Worm (Caenorhabditis elegans) whole organism, L1 larva: Measurements from ENCODE around the gene K08F4.5.

Experiments used
- C34B4.2 ChIP-seq: sonication (generic microtip); optimal IDR thresholded peaks from 2 replicates; lab custom pipeline; 2017; ENCODE audit warnings: mild to moderate bottlenecking, missing genetic modification characterization, missing compliant biosample characterization
- F16B12.6 ChIP-seq: fragments of 150-350 bp; optimal IDR thresholded peaks from 2 replicates; lab custom pipeline; 2014; ENCODE audit warnings: missing biosample characterization, missing genetic modification characterization
- aha-1 ChIP-seq: fragments of 150-350 bp; optimal IDR thresholded peaks from 2 replicates; lab custom pipeline; 2014; ENCODE audit warnings: missing biosample characterization, missing genetic modification characterization
- ama-1 ChIP-seq: fragments of 150-350 bp; optimal IDR thresholded peaks from 2 replicates; lab custom pipeline; 2014
- ceh-82 ChIP-seq, 3 experiments: fragments of 150-350 bp in 1 of 3; sonication (generic microtip) in 2 of 3; optimal IDR thresholded peaks; 2 replicates each; lab custom pipeline; 2014 to 2017; ENCODE audit warnings: missing biosample characterization in 3 of 3, missing genetic modification characterization in 3 of 3
- ceh-88 ChIP-seq: fragments of 200-800 bp; sonication (Bioruptor generic); IDR thresholded peaks from 2 replicates; pipeline ENCODE4 v1.3.6; 2022; ENCODE audit warnings: missing genetic modification characterization, missing compliant biosample characterization
- efl-1 ChIP-seq, 4 experiments: fragments of 150-350 bp; optimal IDR thresholded peaks in 3 of 4; peaks in 1 of 4; 1 replicate in 1 of 4; 2 replicates in 3 of 4; lab custom pipeline; 2014; ENCODE audit warnings: missing biosample characterization in 2 of 4, missing genetic modification characterization in 2 of 4, missing genetic modification reagents in 2 of 4
- egl-13 ChIP-seq: sonication (generic microtip); optimal IDR thresholded peaks from 2 replicates; lab custom pipeline; 2016; ENCODE audit warnings: missing genotype, missing genetic modification reagents, missing genetic modification characterization, missing compliant biosample characterization
- elt-2 ChIP-seq: sonication (generic microtip); optimal IDR thresholded peaks from 2 replicates; lab custom pipeline; 2016; ENCODE audit warnings: missing genetic modification characterization, mild to moderate bottlenecking, inconsistent platforms, missing compliant biosample characterization, missing genetic modification reagents
- fkh-10 ChIP-seq: sonication (generic microtip); optimal IDR thresholded peaks from 2 replicates; lab custom pipeline; 2017; ENCODE audit warnings: missing biosample characterization, missing genetic modification reagents, missing genetic modification characterization
- fkh-4 ChIP-seq: sonication (generic microtip); optimal IDR thresholded peaks from 2 replicates; lab custom pipeline; 2016; ENCODE audit warnings: missing compliant biosample characterization, missing genetic modification characterization, borderline replicate concordance
- grh-1 ChIP-seq: fragments of 200-800 bp; sonication (Bioruptor generic); IDR thresholded peaks from 2 replicates; pipeline ENCODE4 v1.3.6; 2022; ENCODE audit warnings: missing genetic modification reagents, missing genetic modification characterization, missing compliant biosample characterization
- hlh-4 ChIP-seq: sonication (generic microtip); optimal IDR thresholded peaks from 2 replicates; lab custom pipeline; 2016; ENCODE audit warnings: mild to moderate bottlenecking, missing genetic modification characterization, missing compliant biosample characterization
- hpl-2 ChIP-seq: fragments of 150-350 bp; optimal IDR thresholded peaks from 2 replicates; lab custom pipeline; 2014; ENCODE audit warnings: missing biosample characterization, missing genetic modification reagents, missing genetic modification characterization
- lin-13 ChIP-seq: fragments of 150-350 bp; optimal IDR thresholded peaks from 2 replicates; lab custom pipeline; 2014; ENCODE audit warnings: missing biosample characterization, missing genetic modification reagents, missing genetic modification characterization
- lin-35 ChIP-seq, 2 experiments: fragments of 150-350 bp; optimal IDR thresholded peaks; 2 replicates each; lab custom pipeline; 2014; ENCODE audit warnings: missing biosample characterization in 2 of 2, missing genetic modification characterization in 2 of 2, missing genetic modification reagents in 2 of 2
- lir-3 ChIP-seq: sonication (generic microtip); optimal IDR thresholded peaks from 2 replicates; lab custom pipeline; 2016; ENCODE audit warnings: mild to moderate bottlenecking, missing genetic modification characterization, moderate library complexity, missing compliant biosample characterization; ENCODE audit not compliant: poor library complexity
- mab-9 ChIP-seq: fragments of 200-800 bp; sonication (Bioruptor generic); IDR thresholded peaks from 2 replicates; pipeline ENCODE4 v1.3.6; 2022; ENCODE audit warnings: missing genetic modification reagents, missing genetic modification characterization, missing compliant biosample characterization
- mep-1 ChIP-seq: fragments of 150-350 bp; optimal IDR thresholded peaks from 2 replicates; lab custom pipeline; 2014; ENCODE audit warnings: missing biosample characterization, missing genetic modification characterization
- nhr-19 ChIP-seq: fragments of 200-800 bp; sonication (Bioruptor generic); conservative IDR thresholded peaks from 2 replicates; pipeline ENCODE4 v1.3.6; 2022; ENCODE audit warnings: missing genetic modification characterization, missing compliant biosample characterization
- nhr-85 ChIP-seq: sonication (generic microtip); peaks from one replicate; lab custom pipeline; 2016; ENCODE audit warnings: missing genetic modification characterization, inconsistent platforms, missing compliant biosample characterization
- rnt-1 ChIP-seq: sonication (generic microtip); optimal IDR thresholded peaks from 2 replicates; lab custom pipeline; 2016; ENCODE audit warnings: mild to moderate bottlenecking, missing genetic modification characterization, moderate library complexity, missing compliant biosample characterization
- skn-1 ChIP-seq: fragments of 150-350 bp; optimal IDR thresholded peaks from 2 replicates; lab custom pipeline; 2014; ENCODE audit warnings: missing biosample characterization, missing genetic modification characterization
- snpc-4 ChIP-seq: fragments of 150-350 bp; optimal IDR thresholded peaks from 2 replicates; lab custom pipeline; 2014; ENCODE audit warnings: missing biosample characterization, missing genetic modification characterization
- sup-37 ChIP-seq: fragments of 200-800 bp; sonication (Bioruptor generic); optimal IDR thresholded peaks from 2 replicates; lab custom pipeline; 2018; ENCODE audit warnings: mild to moderate bottlenecking, missing genetic modification characterization, missing compliant biosample characterization
- tbx-2 ChIP-seq: sonication (generic microtip); optimal IDR thresholded peaks from 2 replicates; lab custom pipeline; 2016; ENCODE audit warnings: missing genetic modification characterization, missing compliant biosample characterization
- tlp-1 ChIP-seq: fragments of 150-350 bp; optimal IDR thresholded peaks from 2 replicates; lab custom pipeline; 2014; ENCODE audit warnings: missing biosample characterization, missing genetic modification characterization
- unc-98 ChIP-seq: fragments of 200-800 bp; sonication (Bioruptor generic); IDR thresholded peaks from 2 replicates; pipeline ENCODE4 v1.3.6; 2022; ENCODE audit warnings: missing genetic modification characterization, missing compliant biosample characterization
- vab-15 ChIP-seq: sonication (generic microtip); optimal IDR thresholded peaks from 2 replicates; lab custom pipeline; 2017; ENCODE audit warnings: missing genotype, mild to moderate bottlenecking, missing genetic modification characterization, missing compliant biosample characterization
- zip-4 ChIP-seq: fragments of 200-800 bp; sonication (Bioruptor generic); optimal IDR thresholded peaks from 2 replicates; lab custom pipeline; 2018; ENCODE audit warnings: mild to moderate bottlenecking, missing genetic modification characterization, moderate library complexity, missing compliant biosample characterization
- ztf-4 ChIP-seq: fragments of 150-350 bp; optimal IDR thresholded peaks from 2 replicates; lab custom pipeline; 2014; ENCODE audit warnings: missing biosample characterization, missing genetic modification characterization

K08F4.5 gene

ce11 chrIV:10146885-10147284 is 11.2 kb upstream of the K08F4.5 start, which contains the start of gene T14G10.8:
Gene T14G10.8, minus strand, starts transcription at chrIV:10146985.
- TF ChIP-seq egl-13 (tag; lab: Kevin White, UChicago) (no peak), hpl-2 (no peak), F16B12.6 (tag; lab: Kevin White, UChicago) (no peak), mab-9 (GFP tag; lab: Robert Waterston, UW) (no peak), mep-1 (no peak), fkh-10 (GFP tag; lab: Kevin White, UChicago) (no peak), snpc-4 (tag; lab: Kevin White, UChicago) (no peak), skn-1 (tag; lab: Kevin White, UChicago) (no peak), unc-98 (no peak), aha-1 (no peak), ztf-4 (tag; lab: Kevin White, UChicago) (no peak), lin-13 (no peak), tbx-2 (tag; lab: Kevin White, UChicago) (no peak), grh-1 (GFP tag; lab: Robert Waterston, UW) (no peak), C34B4.2 (tag; lab: Kevin White, UChicago) (no peak), lin-35 (GFP tag; optimal IDR thresholded peaks at IDR 0.05; lab: Kevin White, UChicago) (no peak), ceh-88 (GFP tag; lab: Robert Waterston, UW) (no peak)

ce11 chrIV:10144909-10145308 is 9.2 kb upstream of the K08F4.5 start:
- TF ChIP-seq unc-98: no peak
- TF ChIP-seq ama-1 (lab: Kevin White, UChicago): no peak
- TF ChIP-seq tlp-1: no peak
- no peak for TF ChIP-seq sup-37 (GFP tag; lab: Kevin White, UChicago)
- no peak for TF ChIP-seq vab-15 (tag; lab: Kevin White, UChicago)
- TF ChIP-seq nhr-85 (tag; lab: Kevin White, UChicago): no peak
- no peak for TF ChIP-seq rnt-1
- no peak for TF ChIP-seq fkh-4 (tag; lab: Kevin White, UChicago)
- no peak for TF ChIP-seq ceh-82 (tag; optimal IDR thresholded peaks at IDR 0.05; lab: Kevin White, UChicago)
- TF ChIP-seq lir-3: no peak
- TF ChIP-seq hlh-4: no peak
- TF ChIP-seq zip-4 (GFP tag; lab: Kevin White, UChicago): no peak

- TF ChIP-seq efl-1 (optimal IDR thresholded peaks at IDR 0.05; lab: Kevin White, UChicago) (no peak), efl-1 (GFP tag; optimal IDR thresholded peaks at IDR 0.05 in 1 of 2; lab: Kevin White, UChicago) (no peak), skn-1 (tag; lab: Kevin White, UChicago) (peak; percentile 55), fkh-4 (tag; lab: Kevin White, UChicago) (no peak)
Measured at ce11 chrIV:10144487-10144886, 8.8 kb upstream of the K08F4.5 start.

- TF ChIP-seq zip-4 (GFP tag; lab: Kevin White, UChicago) (no peak), ztf-4 (tag; lab: Kevin White, UChicago) (no peak)
Measured at ce11 chrIV:10143640-10144039, 7.9 kb upstream of the K08F4.5 start, which contains the start of gene msp-38. Gene msp-38, minus strand, starts transcription at chrIV:10143740.

ce11 chrIV:10141930-10142505 is 6.3 kb upstream of the K08F4.5 start, which contains the start of the genes gst-2, gst-4 and dhs-12:
Gene gst-2, minus strand, starts transcription at chrIV:10142061.
Gene gst-4, plus strand, starts transcription at chrIV:10142225.
Gene dhs-12, plus strand, starts transcription at chrIV:10142455.
- TF ChIP-seq elt-2 (tag; lab: Kevin White, UChicago) (peak; percentile 8), skn-1 (tag; lab: Kevin White, UChicago) (peak; percentile 83), sup-37 (GFP tag; lab: Kevin White, UChicago) (no peak), nhr-19 (GFP tag; lab: Robert Waterston, UW) (0 out of 2 replicates have a peak, but pooled peaks have one; percentile 15), ama-1 (lab: Kevin White, UChicago) (no peak), tbx-2 (tag; lab: Kevin White, UChicago) (no peak)
